Fruit fly (Drosophila melanogaster) whole organism: ENCODE results near the gene ergic53.

Source experiments
- CG8478 ChIP-seq: fragments of >200 bp; optimal IDR thresholded peaks from 2 replicates; lab custom pipeline; 2018; ENCODE audit warnings: inconsistent platforms
- Dll ChIP-seq: fragments of >200 bp; optimal IDR thresholded peaks from 2 replicates; lab custom pipeline; 2017
- EcR ChIP-seq, 2 experiments: fragments of >200 bp; optimal IDR thresholded peaks; 2 replicates each; lab custom pipeline; 2017; ENCODE audit warnings: missing biosample characterization in 2 of 2, missing genetic modification characterization in 2 of 2, missing genetic modification reagents in 2 of 2
- pan ChIP-seq: fragments of >200 bp; optimal IDR thresholded peaks from 2 replicates; lab custom pipeline; 2017
- psq ChIP-seq: fragments of >200 bp; optimal IDR thresholded peaks from 2 replicates; lab custom pipeline; 2017
- usp ChIP-seq: fragments of >200 bp; optimal IDR thresholded peaks from 2 replicates; lab custom pipeline; 2017; ENCODE audit warnings: missing biosample characterization, missing genetic modification characterization, mixed read lengths

ergic53 gene

dm6 chr3L:8545473-8545872, 10.7 kb downstream of the ergic53 start:
- TF ChIP-seq CG8478 (no peak), usp (GFP tag; lab: Kevin White, UChicago) (no peak), pan (lab: Kevin White, UChicago) (no peak), Dll (lab: Kevin White, UChicago) (no peak), EcR (GFP tag; optimal IDR thresholded peaks at IDR 0.05; lab: Kevin White, UChicago) (no peak), psq (lab: Kevin White, UChicago) (no peak)

DNA sequence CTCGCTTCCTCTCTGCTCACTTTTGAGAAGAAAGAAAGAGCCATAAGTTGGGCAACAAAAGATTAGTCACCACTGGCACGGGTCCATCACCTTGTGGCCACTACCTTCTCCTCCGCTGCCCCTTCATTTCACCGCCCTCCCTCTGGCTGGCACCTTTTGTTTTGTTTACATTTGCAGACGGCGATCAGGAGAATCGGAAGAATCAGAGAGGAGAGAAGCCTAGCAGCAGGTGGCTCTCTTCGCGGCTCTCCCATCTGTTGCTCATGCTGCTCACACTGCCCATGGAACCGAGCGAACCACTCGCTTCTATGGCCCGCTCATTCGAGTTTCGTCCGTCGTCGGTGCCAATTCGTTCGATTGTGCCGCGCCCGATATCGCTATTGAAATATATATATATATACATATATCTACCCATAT, 11.6 kb downstream of the ergic53 start:
- TF ChIP-seq psq (lab: Kevin White, UChicago) (no peak), EcR (GFP tag; optimal IDR thresholded peaks at IDR 0.05; lab: Kevin White, UChicago) (peak; percentile 44 to 60), pan (lab: Kevin White, UChicago) (no peak), usp (GFP tag; lab: Kevin White, UChicago) (no peak)

DNA sequence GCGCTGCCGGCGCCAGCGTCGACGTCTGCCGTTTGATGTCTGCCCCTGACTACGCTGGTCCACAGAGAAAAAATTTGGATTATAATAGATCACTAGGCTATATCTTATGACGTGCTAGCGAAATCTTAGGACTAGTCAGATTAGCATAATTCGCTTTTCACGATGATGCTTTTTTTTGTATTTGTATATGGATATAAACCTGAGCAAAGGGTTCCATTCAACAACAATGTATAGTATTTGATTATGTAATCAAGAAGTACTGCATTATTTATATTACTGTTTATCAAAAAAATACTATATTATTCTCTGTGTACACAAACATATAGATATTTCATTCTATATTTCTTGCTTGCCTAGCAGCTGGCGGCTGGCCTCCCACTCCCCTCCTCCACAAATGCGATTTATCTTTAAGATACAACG, 12.3 kb downstream of the ergic53 start:
- no peak for TF ChIP-seq usp (GFP tag; lab: Kevin White, UChicago)
- TF ChIP-seq pan (lab: Kevin White, UChicago) = no peak
- TF ChIP-seq CG8478 = no peak
- no peak for TF ChIP-seq EcR (GFP tag; optimal IDR thresholded peaks at IDR 0.05; lab: Kevin White, UChicago)
- TF ChIP-seq psq (lab: Kevin White, UChicago) = no peak
- no peak for TF ChIP-seq Dll (lab: Kevin White, UChicago)

- TF ChIP-seq usp (GFP tag; lab: Kevin White, UChicago) (no peak), psq (lab: Kevin White, UChicago) (no peak)
Measured at dm6 chr3L:8549183-8549890, 14.6 kb downstream of the ergic53 start.

dm6 chr3L:8550836-8551235, 16.1 kb downstream of the ergic53 start:
- TF ChIP-seq Dll (lab: Kevin White, UChicago) = no peak
- no peak for TF ChIP-seq CG8478

DNA sequence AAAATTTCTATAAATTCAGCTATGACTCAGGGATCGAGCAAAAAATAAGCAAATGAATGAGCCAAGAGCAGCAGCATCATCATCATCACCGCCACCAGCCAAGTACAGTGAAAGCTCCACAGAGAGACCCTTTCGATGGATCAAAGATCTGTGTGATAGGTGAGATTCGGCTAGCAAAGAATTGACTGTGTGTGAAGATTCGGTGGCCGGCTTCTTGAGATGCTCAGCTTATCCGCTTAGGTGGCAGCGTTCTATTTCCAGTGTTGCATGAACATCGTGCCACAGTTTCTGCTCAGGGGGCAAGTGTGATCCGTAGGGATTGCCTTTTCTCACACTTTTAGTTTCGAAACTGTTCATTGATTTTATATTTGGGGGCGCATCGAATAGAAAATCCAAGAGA, 18.3 kb downstream of the ergic53 start:
- no peak for TF ChIP-seq EcR (GFP tag; optimal IDR thresholded peaks at IDR 0.05; lab: Kevin White, UChicago)
- no peak for TF ChIP-seq usp (GFP tag; lab: Kevin White, UChicago)
- no peak for TF ChIP-seq CG8478
- TF ChIP-seq pan (lab: Kevin White, UChicago) = no peak
- no peak for TF ChIP-seq psq (lab: Kevin White, UChicago)
- no peak for TF ChIP-seq Dll (lab: Kevin White, UChicago)

DNA sequence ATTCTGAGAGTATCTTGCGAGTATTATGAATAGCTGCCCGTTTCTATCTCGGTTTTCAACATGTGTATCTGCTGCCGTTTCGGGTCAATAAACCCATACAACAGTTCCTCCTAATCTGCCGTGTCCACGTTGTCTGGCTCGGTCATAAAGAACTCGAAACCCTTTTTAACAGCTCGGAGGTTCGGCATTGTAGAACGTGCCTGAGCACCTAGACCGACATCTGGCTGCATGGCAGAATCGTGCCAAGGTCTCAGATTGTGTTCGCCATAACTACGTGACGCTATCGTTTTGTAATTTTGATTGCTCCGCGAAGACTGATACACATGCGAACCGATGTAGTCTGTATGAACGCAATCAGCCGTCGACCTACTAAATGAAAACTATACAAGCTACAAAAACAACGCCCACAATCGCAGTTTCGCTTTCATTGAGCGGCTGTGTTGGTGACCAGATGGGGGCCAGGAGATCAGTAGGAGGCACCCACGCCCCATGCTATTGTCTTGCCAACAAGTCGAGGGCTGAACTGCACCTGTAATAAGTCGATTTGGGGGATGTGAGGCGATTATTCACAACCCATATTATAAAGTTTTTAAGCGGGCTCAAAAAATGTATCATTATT, 19.4 kb downstream of the ergic53 start:
- TF ChIP-seq psq (lab: Kevin White, UChicago) = no peak
- peak in 1 of 2 experiments; percentile 53 for TF ChIP-seq EcR (GFP tag; optimal IDR thresholded peaks at IDR 0.05; lab: Kevin White, UChicago)
- TF ChIP-seq usp (GFP tag; lab: Kevin White, UChicago) = no peak

dm6 chr3L:8557018-8557417, 22.2 kb downstream of the ergic53 start:
- no peak for TF ChIP-seq psq (lab: Kevin White, UChicago)
- no peak for TF ChIP-seq usp (GFP tag; lab: Kevin White, UChicago)
- TF ChIP-seq EcR (GFP tag; optimal IDR thresholded peaks at IDR 0.05; lab: Kevin White, UChicago) = no peak

dm6 chr3L:8559754-8560328, 25.1 kb downstream of the ergic53 start:
- TF ChIP-seq CG8478 (no peak), usp (GFP tag; lab: Kevin White, UChicago) (no peak), EcR (GFP tag; optimal IDR thresholded peaks at IDR 0.05; lab: Kevin White, UChicago) (no peak), Dll (lab: Kevin White, UChicago) (no peak), psq (lab: Kevin White, UChicago) (no peak), pan (lab: Kevin White, UChicago) (no peak)

DNA sequence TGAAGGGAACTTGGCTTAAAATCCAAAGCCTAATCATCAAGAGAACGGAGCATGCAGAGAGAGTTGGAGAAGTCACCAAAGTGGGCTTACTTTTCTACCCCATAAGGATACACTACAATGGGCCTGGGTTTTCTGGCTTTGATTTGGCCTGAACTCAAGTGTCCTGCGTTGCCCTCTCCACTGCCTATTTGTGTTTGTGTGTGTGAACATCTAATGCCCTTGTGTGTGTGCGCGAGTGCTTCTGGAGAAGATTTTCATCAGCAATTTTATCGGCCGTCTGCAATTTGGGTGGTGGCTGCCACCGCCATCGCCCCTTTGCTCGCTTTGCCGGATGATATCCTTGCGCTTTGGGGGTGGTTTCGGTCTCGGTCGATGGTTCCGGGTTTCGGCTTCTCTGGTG, 25.9 kb downstream of the ergic53 start:
- TF ChIP-seq CG8478 (no peak), usp (GFP tag; lab: Kevin White, UChicago) (no peak), EcR (GFP tag; optimal IDR thresholded peaks at IDR 0.05; lab: Kevin White, UChicago) (no peak), psq (lab: Kevin White, UChicago) (no peak), pan (lab: Kevin White, UChicago) (no peak), Dll (lab: Kevin White, UChicago) (no peak)

dm6 chr3L:8575844-8576842, 41.4 kb downstream of the ergic53 start, which contains the start of the genes CG6638 and CG43078:
Gene CG6638 (minus strand): TSS chr3L:8576078.
Gene CG43078 (plus strand): TSS chr3L:8576808.
- no peak for TF ChIP-seq usp (GFP tag; lab: Kevin White, UChicago)
- no peak for TF ChIP-seq EcR (GFP tag; optimal IDR thresholded peaks at IDR 0.05; lab: Kevin White, UChicago)
- TF ChIP-seq pan (lab: Kevin White, UChicago) = no peak
- no peak for TF ChIP-seq psq (lab: Kevin White, UChicago)
- TF ChIP-seq Dll (lab: Kevin White, UChicago) = no peak
- TF ChIP-seq CG8478 = no peak
